Fruit fly (Drosophila melanogaster) whole organism, embryonic: ENCODE data around the gene CG17036.
A peak's percentile ranks its signal among the peaks of the same experiment; 100 is the strongest.

Experiments
- BEAF-32 ChIP-seq: fragments of 200-800 bp; sonication (Bioruptor generic); optimal IDR thresholded peaks from 3 replicates; lab custom pipeline; 2017; ENCODE audit warnings: missing biosample characterization, missing genetic modification characterization, mild to moderate bottlenecking, moderate library complexity, missing genetic modification reagents
- CG10979 ChIP-seq: fragments of 200-800 bp; sonication (Bioruptor generic); optimal IDR thresholded peaks from 2 replicates; lab custom pipeline; 2018; ENCODE audit warnings: missing biosample characterization, mild to moderate bottlenecking, missing genetic modification characterization, moderate library complexity
- CG12299 ChIP-seq: fragments of 200-800 bp; sonication (Bioruptor generic); optimal IDR thresholded peaks from 2 replicates; lab custom pipeline; 2018; ENCODE audit warnings: missing biosample characterization, mild to moderate bottlenecking, missing genetic modification characterization
- CG12391 ChIP-seq: fragments of 200-800 bp; sonication (Bioruptor generic); optimal IDR thresholded peaks from 3 replicates; lab custom pipeline; 2018; ENCODE audit warnings: missing biosample characterization, mild to moderate bottlenecking, missing genetic modification characterization, moderate library complexity
- CG12659 ChIP-seq: fragments of 200-800 bp; sonication (Bioruptor generic); optimal IDR thresholded peaks from 3 replicates; lab custom pipeline; 2017; ENCODE audit warnings: mild to moderate bottlenecking, missing biosample characterization, missing genetic modification reagents, missing genetic modification characterization
- CG1529 ChIP-seq: fragments of 200-800 bp; sonication (Bioruptor generic); optimal IDR thresholded peaks from 3 replicates; lab custom pipeline; 2018; ENCODE audit warnings: missing biosample characterization, missing genetic modification characterization
- CG17385 ChIP-seq: fragments of 200-800 bp; sonication (Bioruptor generic); optimal IDR thresholded peaks from 3 replicates; lab custom pipeline; 2018; ENCODE audit warnings: missing biosample characterization, mild to moderate bottlenecking, missing genetic modification characterization
- CG18011 ChIP-seq: fragments of 200-800 bp; sonication (Bioruptor generic); optimal IDR thresholded peaks from 2 replicates; lab custom pipeline; 2017; ENCODE audit warnings: missing biosample characterization, missing genetic modification characterization, mild to moderate bottlenecking, moderate library complexity, missing genotype
- CG18262 ChIP-seq: fragments of 200-800 bp; optimal IDR thresholded peaks from 3 replicates; lab custom pipeline; 2019; ENCODE audit warnings: missing biosample characterization, mild to moderate bottlenecking, missing genetic modification characterization, moderate library complexity
- CG3847 ChIP-seq: fragments of 200-800 bp; sonication (Bioruptor generic); IDR thresholded peaks from 2 replicates; pipeline ENCODE4 v1.3.6; 2022; ENCODE audit warnings: missing biosample characterization, missing genetic modification characterization
- CG4328 ChIP-seq: fragments of 200-800 bp; sonication (Bioruptor generic); optimal IDR thresholded peaks from 3 replicates; lab custom pipeline; 2017; ENCODE audit warnings: missing biosample characterization, missing genetic modification reagents, missing genetic modification characterization
- CG8478 ChIP-seq: fragments of >200 bp; optimal IDR thresholded peaks from 2 replicates; lab custom pipeline; 2018
- CG9797 ChIP-seq: fragments of 200-800 bp; sonication (Bioruptor generic); optimal IDR thresholded peaks from 3 replicates; lab custom pipeline; 2018; ENCODE audit warnings: missing biosample characterization, mild to moderate bottlenecking, missing genetic modification characterization
- CkIIα-i1 ChIP-seq: fragments of 200-800 bp; sonication (Bioruptor generic); IDR thresholded peaks from 2 replicates; pipeline ENCODE4 v1.3.6; 2022; ENCODE audit warnings: missing biosample characterization, missing genetic modification characterization
- Dll ChIP-seq: fragments of 200-800 bp; sonication (Bioruptor generic); IDR thresholded peaks from 4 replicates; pipeline ENCODE4 v1.3.6; 2022; ENCODE audit warnings: missing biosample characterization, missing genetic modification characterization; ENCODE audit not compliant: partially characterized antibody
- Elba2 ChIP-seq: fragments of 200-800 bp; sonication (Bioruptor generic); optimal IDR thresholded peaks from 3 replicates; lab custom pipeline; 2016; ENCODE audit warnings: missing biosample characterization, missing genetic modification characterization
- Jarid2 ChIP-seq: fragments of 200-800 bp; sonication (Bioruptor generic); optimal IDR thresholded peaks from 3 replicates; lab custom pipeline; 2017; ENCODE audit warnings: mild to moderate bottlenecking, missing biosample characterization, missing genetic modification reagents, missing genetic modification characterization
- Meics ChIP-seq: fragments of 200-800 bp; sonication (Bioruptor generic); optimal IDR thresholded peaks from 2 replicates; lab custom pipeline; 2017; ENCODE audit warnings: missing biosample characterization, mild to moderate bottlenecking, missing genetic modification characterization
- Mrtf ChIP-seq: fragments of 200-800 bp; sonication (Bioruptor generic); IDR thresholded peaks from 3 replicates; pipeline ENCODE4 v1.3.6; 2022; ENCODE audit warnings: missing biosample characterization, missing genetic modification characterization
- Nf-YA ChIP-seq: fragments of 200-800 bp; sonication (Bioruptor generic); IDR thresholded peaks from 2 replicates; pipeline ENCODE4 v1.3.6; 2022; ENCODE audit warnings: missing biosample characterization, missing genetic modification characterization
- Nf-YB ChIP-seq: fragments of 200-800 bp; sonication (Bioruptor generic); optimal IDR thresholded peaks from 3 replicates; lab custom pipeline; 2019; ENCODE audit warnings: missing biosample characterization, mild to moderate bottlenecking, missing genetic modification characterization, moderate library complexity
- Nf-YC ChIP-seq: fragments of 200-800 bp; optimal IDR thresholded peaks from 3 replicates; lab custom pipeline; 2019; ENCODE audit warnings: missing biosample characterization, mild to moderate bottlenecking, missing genetic modification characterization, moderate library complexity
- Sin3A ChIP-seq: fragments of >200 bp; optimal IDR thresholded peaks from 2 replicates; lab custom pipeline; 2018
- ato ChIP-seq: fragments of 200-800 bp; sonication (Bioruptor generic); IDR thresholded peaks from 2 replicates; pipeline ENCODE4 v1.3.6; 2022; ENCODE audit warnings: missing biosample characterization, missing genetic modification characterization; ENCODE audit not compliant: partially characterized antibody
- bbx ChIP-seq: fragments of 200-800 bp; sonication (Bioruptor generic); IDR thresholded peaks from 2 replicates; pipeline ENCODE4 v1.3.6; 2022; ENCODE audit warnings: missing biosample characterization, missing genetic modification characterization; ENCODE audit not compliant: partially characterized antibody
- bcd ChIP-seq: fragments of 200-800 bp; sonication (Bioruptor generic); optimal IDR thresholded peaks from 2 replicates; lab custom pipeline; 2017; ENCODE audit warnings: missing biosample characterization, mild to moderate bottlenecking, missing genetic modification characterization
- chinmo ChIP-seq: fragments of 200-800 bp; sonication (Bioruptor generic); IDR thresholded peaks from 4 replicates; pipeline ENCODE4 v1.3.6; 2022; ENCODE audit warnings: missing biosample characterization, missing genetic modification characterization; ENCODE audit not compliant: partially characterized antibody
- crp ChIP-seq, 2 experiments: fragments of 200-800 bp; sonication (Bioruptor generic); optimal IDR thresholded peaks; 2 replicates in 1 of 2; 3 replicates in 1 of 2; lab custom pipeline; 2017; ENCODE audit warnings: missing biosample characterization in 2 of 2, missing genetic modification characterization in 2 of 2, mild to moderate bottlenecking in 1 of 2, moderate library complexity in 1 of 2
- dm ChIP-seq: fragments of 200-800 bp; sonication (Bioruptor generic); optimal IDR thresholded peaks from 3 replicates; lab custom pipeline; 2016; ENCODE audit warnings: missing biosample characterization, missing genetic modification characterization
- dysf ChIP-seq: fragments of 200-800 bp; sonication (Bioruptor generic); IDR thresholded peaks from 3 replicates; pipeline ENCODE4 v1.3.6; 2022; ENCODE audit warnings: missing biosample characterization, missing genetic modification characterization
- grau ChIP-seq: fragments of 200-800 bp; optimal IDR thresholded peaks from 3 replicates; lab custom pipeline; 2019; ENCODE audit warnings: missing biosample characterization, mild to moderate bottlenecking, missing genetic modification characterization, moderate library complexity
- hb ChIP-seq: fragments of 200-800 bp; sonication (Bioruptor generic); IDR thresholded peaks from 3 replicates; pipeline ENCODE4 v1.3.6; 2022; ENCODE audit warnings: missing biosample characterization, missing genetic modification characterization; ENCODE audit not compliant: partially characterized antibody
- kni ChIP-seq: fragments of 200-800 bp; sonication (Bioruptor generic); optimal IDR thresholded peaks from 3 replicates; lab custom pipeline; 2017; ENCODE audit warnings: mild to moderate bottlenecking, missing biosample characterization, missing genetic modification reagents, missing genetic modification characterization
- knrl ChIP-seq: fragments of 200-800 bp; sonication (Bioruptor generic); IDR thresholded peaks from 3 replicates; pipeline ENCODE4 v1.3.6; 2022; ENCODE audit warnings: missing biosample characterization, missing genetic modification characterization; ENCODE audit not compliant: partially characterized antibody
- lmd ChIP-seq: fragments of 200-800 bp; sonication (Bioruptor generic); IDR thresholded peaks from 2 replicates; pipeline ENCODE4 v1.3.6; 2022; ENCODE audit warnings: missing biosample characterization, missing genetic modification characterization
- lov ChIP-seq, 2 experiments: fragments of 200-800 bp in 1 of 2; fragments of >200 bp in 1 of 2; sonication (Bioruptor generic) in 1 of 2; IDR thresholded peaks in 1 of 2; optimal IDR thresholded peaks in 1 of 2; 2 replicates in 1 of 2; 3 replicates in 1 of 2; pipeline versions ENCODE4 v1.3.6 to Lab custom; 2017 to 2022; ENCODE audit warnings: missing biosample characterization in 1 of 2, missing genetic modification characterization in 1 of 2
- org-1 ChIP-seq: fragments of 200-800 bp; sonication (Bioruptor generic); optimal IDR thresholded peaks from 2 replicates; lab custom pipeline; 2017; ENCODE audit warnings: missing biosample characterization, missing genetic modification characterization
- scrt ChIP-seq: fragments of 200-800 bp; sonication (Bioruptor generic); optimal IDR thresholded peaks from 2 replicates; lab custom pipeline; 2018; ENCODE audit warnings: missing biosample characterization, mild to moderate bottlenecking, missing genetic modification characterization, moderate library complexity
- sens-2 ChIP-seq: fragments of 200-800 bp; sonication (Bioruptor generic); IDR thresholded peaks from 2 replicates; pipeline ENCODE4 v1.3.6; 2022; ENCODE audit warnings: missing biosample characterization, missing genetic modification characterization
- seq ChIP-seq: fragments of 200-800 bp; sonication (Bioruptor generic); IDR thresholded peaks from 2 replicates; pipeline ENCODE4 v1.3.6; 2022; ENCODE audit warnings: missing biosample characterization, missing genetic modification characterization
- slbo ChIP-seq: fragments of 200-800 bp; sonication (Bioruptor generic); IDR thresholded peaks from 2 replicates; pipeline ENCODE4 v1.3.6; 2022; ENCODE audit warnings: missing biosample characterization, missing genetic modification characterization
- sug ChIP-seq: fragments of 200-800 bp; optimal IDR thresholded peaks from 2 replicates; lab custom pipeline; 2019; ENCODE audit warnings: missing biosample characterization, mild to moderate bottlenecking, missing genetic modification characterization, moderate library complexity
- vfl ChIP-seq: fragments of 200-800 bp; sonication (Bioruptor generic); optimal IDR thresholded peaks from 2 replicates; lab custom pipeline; 2016; ENCODE audit warnings: missing biosample characterization, missing genetic modification characterization

CG17036 gene

DNA sequence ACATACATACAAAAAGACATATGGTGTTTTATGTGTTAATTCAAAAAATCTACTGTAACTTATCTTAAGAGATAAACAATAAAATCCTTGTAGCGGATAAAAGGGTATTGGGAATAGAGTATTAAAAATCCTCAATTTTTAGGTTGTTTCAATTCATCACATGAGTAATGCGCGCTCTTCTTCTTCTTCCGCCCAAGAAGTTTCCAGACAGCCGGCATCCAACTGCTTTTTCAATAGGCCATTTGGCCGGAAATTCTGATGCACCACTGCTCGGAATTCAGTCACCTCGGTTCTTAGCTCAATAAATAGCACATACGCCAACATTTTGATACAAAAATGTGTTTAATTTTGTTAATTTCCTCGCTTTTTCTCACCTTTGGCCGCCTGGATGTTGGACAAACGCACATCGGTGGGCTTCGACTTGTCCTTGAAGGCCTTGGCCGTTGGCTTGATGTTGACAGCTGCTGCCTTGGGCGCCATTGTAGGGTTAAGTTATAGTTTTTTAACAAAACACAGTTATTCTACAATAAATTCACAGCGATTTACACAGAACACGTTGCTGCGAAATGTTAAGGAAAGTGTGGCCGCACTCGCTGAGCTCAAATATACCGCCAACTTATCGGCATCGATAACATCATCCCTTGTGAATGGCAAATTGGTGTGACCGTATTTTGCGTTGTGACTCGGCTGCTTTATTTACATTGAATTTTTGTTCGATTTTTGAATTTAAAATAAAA is 8.0 kb downstream of the CG17036 start, which contains the start of the genes CCT4 and CG6153 (continued):
- TF ChIP-seq CG10979 (peak; percentile 2), grau (tag; lab: Kevin White, UChicago) (no peak), chinmo (GFP tag; lab: Robert Waterston, UW) (0 out of 4 replicates have a peak, but pooled peaks have one; percentile 61), BEAF-32 (GFP tag; lab: Kevin White, UChicago) (peak; percentile 64), Mrtf (GFP tag; lab: Robert Waterston, UW) (no peak), Sin3A (peak; percentile 83), CG17385 (GFP tag; lab: Kevin White, UChicago) (peak; percentile 93), CG12391 (no peak), sens-2 (GFP tag; lab: Robert Waterston, UW) (no peak), CG12299 (tag; lab: Kevin White, UChicago) (no peak), Nf-YA (GFP tag; lab: Robert Waterston, UW) (no peak), Dll (GFP tag; lab: Robert Waterston, UW) (peak; percentile 46; the same call in 1 of the 4 replicates), knrl (GFP tag; lab: Robert Waterston, UW) (peak; percentile 48), Meics (GFP tag; lab: Kevin White, UChicago) (no peak), lmd (no peak), bbx (GFP tag; lab: Robert Waterston, UW) (peak; percentile 36; the same call in 1 of the 2 replicates), CG18262 (no peak), Elba2 (GFP tag; lab: Kevin White, UChicago) (no peak), org-1 (GFP tag; lab: Kevin White, UChicago) (no peak), slbo (GFP tag; lab: Robert Waterston, UW) (no peak), Jarid2 (GFP tag; lab: Kevin White, UChicago) (no peak), Nf-YC (peak; percentile 1), dm (GFP tag; lab: Kevin White, UChicago) (peak; percentile 87), sug (tag; lab: Kevin White, UChicago) (no peak), kni (GFP tag; lab: Kevin White, UChicago) (no peak), CG4328 (GFP tag; lab: Kevin White, UChicago) (no peak), vfl (no peak), CG12659 (GFP tag; lab: Kevin White, UChicago) (peak; percentile 40), bcd (GFP tag; lab: Kevin White, UChicago) (no peak), CG8478 (lab: Kevin White, UChicago) (no peak), CG9797 (peak; percentile 84), hb (GFP tag; lab: Robert Waterston, UW) (peak; percentile 46; the same call in 1 of the 3 replicates), dysf (GFP tag; lab: Robert Waterston, UW) (no peak), CG18011 (GFP tag; lab: Kevin White, UChicago) (no peak), CG3847 (GFP tag; lab: Robert Waterston, UW) (no peak), scrt (GFP tag; lab: Kevin White, UChicago) (peak; percentile 74), CkIIα-i1 (GFP tag; lab: Robert Waterston, UW) (no peak)

DNA sequence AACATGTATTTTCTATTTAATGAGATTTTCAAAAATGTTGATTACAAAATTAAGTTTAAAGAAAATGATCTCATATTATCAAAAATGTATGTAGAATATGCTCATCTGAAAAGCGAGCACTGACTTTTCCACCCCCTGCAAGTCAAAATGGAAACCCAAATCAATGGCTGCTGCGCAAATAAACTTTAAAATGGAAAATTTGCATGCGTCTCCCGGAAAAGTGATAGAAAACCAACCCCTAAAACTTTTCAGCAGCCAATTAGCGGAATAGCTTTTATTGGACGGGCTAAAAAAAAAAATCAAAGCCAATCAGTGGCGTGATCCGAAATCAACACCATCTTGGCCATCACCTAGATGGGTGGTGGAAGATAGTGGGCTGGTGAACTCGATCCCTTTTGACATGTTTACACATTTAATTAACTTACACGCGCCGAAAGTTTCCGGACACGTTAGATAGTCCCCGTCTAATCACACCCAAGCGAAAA is 11.2 kb downstream of the CG17036 start:
- peak; percentile 94 for TF ChIP-seq Nf-YC
- no peak for TF ChIP-seq crp (GFP tag; optimal IDR thresholded peaks at IDR 0.05; lab: Kevin White, UChicago)
- TF ChIP-seq ato = no peak
- no peak for TF ChIP-seq lov (optimal IDR thresholded peaks at IDR 0.05; lab: Kevin White, UChicago)
- TF ChIP-seq lov (GFP tag; IDR thresholded peaks at IDR 0.05; lab: Robert Waterston, UW) = peak; percentile 6; the same call in 1 of the 3 replicates
- peak; percentile 39; the same call in 1 of the 2 replicates for TF ChIP-seq seq (GFP tag; lab: Robert Waterston, UW)
- no peak for TF ChIP-seq CG1529 (GFP tag; lab: Kevin White, UChicago)
- TF ChIP-seq Nf-YB (GFP tag; lab: Kevin White, UChicago) = peak; percentile 92
